Fruit fly (Drosophila melanogaster): Measurements from ENCODE around the gene CG18048.

CG18048 gene

DNA sequence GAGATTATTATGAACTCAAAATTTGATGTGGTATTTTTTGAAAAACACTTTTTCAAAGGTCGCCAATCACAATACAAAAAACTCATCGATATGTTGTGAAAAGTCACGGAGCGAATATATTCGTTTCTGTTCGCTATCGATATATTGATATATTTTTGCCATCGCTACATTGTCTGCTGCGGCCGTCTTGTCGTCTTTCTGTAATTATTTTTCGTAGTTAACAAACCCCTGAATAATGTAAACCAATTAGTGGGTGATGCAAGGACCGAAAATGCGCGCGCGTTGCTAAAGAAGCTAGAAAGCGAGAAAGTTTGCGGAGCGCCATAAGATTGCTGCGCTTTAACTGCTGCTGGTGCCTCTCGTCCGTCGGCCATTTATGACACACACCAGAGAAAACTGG lies 4.8 kb downstream of the CG18048 start, which contains the start of gene Pak:
Gene Pak (plus strand): TSS at position 142 of the 400 bp plus-strand sequence.
- TF ChIP-seq CG7101 (tag; optimal IDR thresholded peaks at IDR 0.05) (no peak), CG12768 (GFP tag; optimal IDR thresholded peaks at IDR 0.05) (no peak), Mnt (GFP tag; optimal IDR thresholded peaks at IDR 0.05) (no peak), toe (GFP tag; optimal IDR thresholded peaks at IDR 0.05) (no peak), tj (GFP tag; optimal IDR thresholded peaks at IDR 0.05) (no peak), CG14711 (tag; optimal IDR thresholded peaks at IDR 0.05) (no peak), cnc (optimal IDR thresholded peaks at IDR 0.05) (no peak)

DNA sequence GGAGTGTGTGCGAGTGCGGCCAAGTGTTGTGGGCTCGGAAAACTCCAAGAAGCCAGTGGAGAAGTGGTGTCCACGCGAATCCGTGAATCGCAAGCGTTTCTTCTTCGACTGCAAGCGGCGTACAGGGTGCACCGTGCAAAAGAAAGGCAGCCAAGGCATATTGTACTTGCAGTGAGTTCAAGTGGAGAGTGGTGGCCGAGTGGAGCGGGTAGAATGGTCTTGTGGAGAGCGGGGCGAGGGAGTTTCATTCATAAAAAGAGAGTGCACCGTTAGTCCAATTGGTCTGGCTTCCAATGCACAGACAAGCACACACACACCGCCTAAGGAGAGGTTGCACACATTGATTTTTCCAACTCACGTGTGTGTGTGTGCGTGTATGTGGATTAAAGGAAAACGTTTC lies 5.3 kb downstream of the CG18048 start:
- TF ChIP-seq Clk (GFP tag; optimal IDR thresholded peaks at IDR 0.05) (no peak), cic (GFP tag; optimal IDR thresholded peaks at IDR 0.05) (peak; percentile 34), pad (GFP tag; optimal IDR thresholded peaks at IDR 0.05) (peak; percentile 92)

DNA sequence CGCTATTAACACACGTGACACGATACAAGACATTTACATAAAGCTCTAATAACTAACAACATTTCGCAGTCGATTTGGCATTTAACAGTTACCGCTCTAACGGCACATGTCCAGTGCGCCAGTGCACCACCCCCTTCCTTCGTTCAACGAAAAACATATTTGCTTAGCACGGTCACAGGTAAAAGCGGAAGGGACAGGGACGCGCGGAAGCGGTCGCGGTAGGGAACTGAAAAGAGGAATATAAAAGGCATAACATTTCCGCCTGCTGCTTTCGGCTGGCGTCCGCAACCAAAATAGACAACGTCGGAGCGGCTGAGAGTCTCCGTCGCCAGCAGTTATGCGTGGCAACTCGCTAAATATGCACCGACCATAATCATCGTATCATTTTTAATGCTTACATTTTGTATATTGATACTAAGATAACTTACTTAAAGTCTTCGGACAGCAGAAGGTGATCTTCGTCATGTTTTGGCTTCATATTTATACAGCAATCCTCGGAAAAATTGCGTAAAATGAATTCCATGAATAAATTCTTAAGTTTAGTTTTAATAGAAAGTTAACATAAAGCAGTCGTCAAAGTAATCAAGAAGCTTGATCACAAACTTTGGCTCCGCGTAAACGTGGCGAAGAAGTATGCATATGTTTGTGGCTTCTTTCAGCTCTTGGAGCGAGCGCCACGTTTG lies 5.9 kb downstream of the CG18048 start:
- TF ChIP-seq CG11617 (GFP tag; optimal IDR thresholded peaks at IDR 0.05) (no peak), bab1 (GFP tag; optimal IDR thresholded peaks at IDR 0.05) (no peak), CG12768 (GFP tag; optimal IDR thresholded peaks at IDR 0.05) (no peak), cnc (optimal IDR thresholded peaks at IDR 0.05) (no peak), CG7101 (tag; optimal IDR thresholded peaks at IDR 0.05) (peak; percentile 12), CG5204 (GFP tag; optimal IDR thresholded peaks at IDR 0.05) (no peak), CG33017 (tag; optimal IDR thresholded peaks at IDR 0.05) (peak; percentile 9), CG1620 (GFP tag; optimal IDR thresholded peaks at IDR 0.05) (no peak), Crg-1 (GFP tag; optimal IDR thresholded peaks at IDR 0.05) (no peak), Mnt (GFP tag; optimal IDR thresholded peaks at IDR 0.05) (no peak), CG7045 (GFP tag; optimal IDR thresholded peaks at IDR 0.05) (no peak), Clk (GFP tag; optimal IDR thresholded peaks at IDR 0.05) (no peak), CG14711 (tag; optimal IDR thresholded peaks at IDR 0.05) (no peak), tj (GFP tag; optimal IDR thresholded peaks at IDR 0.05) (no peak), ovo (GFP tag; optimal IDR thresholded peaks at IDR 0.05) (peak; percentile 38), kay (GFP tag; ENCODE audit: borderline replicate concordance) (no peak), pad (GFP tag; optimal IDR thresholded peaks at IDR 0.05) (no peak), cic (GFP tag; optimal IDR thresholded peaks at IDR 0.05) (no peak)

DNA sequence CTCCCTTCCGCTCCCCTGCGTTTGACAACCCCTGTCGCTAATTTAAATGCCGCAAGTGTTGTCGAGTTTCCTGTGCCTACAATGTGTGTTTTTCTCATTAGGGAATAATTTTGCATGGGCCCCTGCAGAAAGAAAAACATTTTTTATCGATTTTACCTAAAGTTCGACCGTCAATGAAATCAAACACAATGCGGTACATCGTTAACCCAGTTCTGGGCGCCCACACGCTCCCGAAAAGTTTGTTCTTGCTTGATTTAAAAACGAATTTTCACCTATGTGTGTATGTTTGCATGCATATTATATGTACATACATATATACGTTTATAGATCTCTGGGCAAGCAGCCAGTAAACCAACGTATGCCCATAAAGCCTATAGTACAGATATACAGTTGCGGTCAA lies 6.5 kb downstream of the CG18048 start:
- TF ChIP-seq kay (GFP tag; ENCODE audit: borderline replicate concordance), result no peak
- no peak for TF ChIP-seq CG12768 (GFP tag; optimal IDR thresholded peaks at IDR 0.05)
- no peak for TF ChIP-seq CG14711 (tag; optimal IDR thresholded peaks at IDR 0.05)
- TF ChIP-seq CG7045 (GFP tag; optimal IDR thresholded peaks at IDR 0.05), result no peak
- no peak for TF ChIP-seq Hr96 (GFP tag; optimal IDR thresholded peaks at IDR 0.05)
- no peak for TF ChIP-seq Crg-1 (GFP tag; optimal IDR thresholded peaks at IDR 0.05)
- TF ChIP-seq cnc (optimal IDR thresholded peaks at IDR 0.05), result no peak

DNA sequence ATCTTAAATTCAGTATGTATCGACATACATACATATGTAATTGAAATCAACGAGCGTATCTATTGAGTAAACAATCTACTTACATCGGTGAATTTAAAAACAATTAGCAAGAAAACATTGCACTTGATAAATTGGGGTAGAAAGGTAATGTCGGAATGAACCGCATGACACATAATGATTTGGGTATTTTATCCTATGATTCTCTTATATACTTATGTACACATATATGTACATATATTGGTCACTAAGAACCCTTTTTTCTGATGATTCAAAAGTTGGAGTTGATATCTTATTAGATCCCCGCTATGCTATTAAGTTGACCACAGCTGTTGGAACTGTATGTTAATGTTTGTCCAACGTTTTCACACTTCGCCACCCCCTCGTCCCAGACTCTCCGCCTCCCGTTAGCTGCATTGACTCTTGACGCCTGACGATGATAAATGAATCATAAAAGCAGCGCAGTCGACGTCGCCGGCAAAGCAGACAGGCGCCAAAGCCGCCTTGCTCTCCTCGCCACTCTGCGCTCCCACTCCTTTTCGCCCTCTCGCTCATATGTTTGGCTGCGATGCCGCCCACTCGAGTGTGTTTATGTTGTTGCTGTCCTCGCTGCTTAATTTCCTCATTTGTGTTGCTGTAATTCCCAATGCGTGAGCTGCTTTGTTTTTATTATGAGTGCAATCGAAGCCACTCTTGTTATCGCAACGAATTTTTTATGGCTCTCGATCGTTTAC lies 7.1 kb downstream of the CG18048 start:
- peak; percentile 26 for TF ChIP-seq ovo (GFP tag; optimal IDR thresholded peaks at IDR 0.05)
- no peak for TF ChIP-seq Mnt (GFP tag; optimal IDR thresholded peaks at IDR 0.05)
- peak; percentile 11 for TF ChIP-seq pad (GFP tag; optimal IDR thresholded peaks at IDR 0.05)
- TF ChIP-seq CG5204 (GFP tag; optimal IDR thresholded peaks at IDR 0.05), result peak; percentile 35
- TF ChIP-seq kay (GFP tag; ENCODE audit: borderline replicate concordance), result peak; percentile 84

DNA sequence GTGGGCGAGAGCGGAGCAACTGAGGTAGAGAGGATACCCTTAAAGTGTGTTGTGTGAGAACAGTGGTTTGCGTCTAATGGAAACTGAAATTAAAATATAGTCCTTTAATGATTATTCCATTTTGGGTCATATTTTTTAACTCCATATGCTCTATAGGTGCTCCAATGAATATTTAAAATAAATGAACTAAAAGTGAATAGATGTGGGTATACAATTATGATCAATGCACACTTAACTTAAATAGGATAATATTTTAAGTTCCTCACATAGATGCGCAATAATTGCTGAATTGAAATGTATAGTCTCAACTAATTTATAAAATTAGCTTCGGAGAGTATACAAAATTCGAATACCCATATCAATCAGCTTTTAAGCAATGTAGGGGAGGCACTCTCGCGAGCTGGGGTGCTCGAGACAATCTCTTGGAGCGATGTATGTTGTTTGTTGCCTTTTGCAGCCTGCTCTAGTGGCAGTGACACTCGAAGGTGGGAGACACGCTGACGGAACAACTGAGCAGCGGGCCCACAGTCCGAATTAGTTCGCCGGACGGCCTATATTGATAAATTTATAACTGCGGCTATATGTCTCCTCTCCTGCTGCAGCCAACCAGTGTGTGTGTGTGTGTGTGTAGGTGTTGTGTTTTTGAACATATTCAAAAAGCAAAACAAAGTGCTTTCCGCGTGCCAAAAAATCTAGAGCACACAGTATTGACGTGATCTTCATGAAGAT lies 7.9 kb downstream of the CG18048 start:
- TF ChIP-seq CG7045 (GFP tag; optimal IDR thresholded peaks at IDR 0.05) (peak; percentile 70), cic (GFP tag; optimal IDR thresholded peaks at IDR 0.05) (peak; percentile 19), CG33017 (tag; optimal IDR thresholded peaks at IDR 0.05) (peak; percentile 57), CG11617 (GFP tag; optimal IDR thresholded peaks at IDR 0.05) (peak; percentile 72), CG1620 (GFP tag; optimal IDR thresholded peaks at IDR 0.05) (peak; percentile 26), CG12768 (GFP tag; optimal IDR thresholded peaks at IDR 0.05) (peak; percentile 67), ovo (GFP tag; optimal IDR thresholded peaks at IDR 0.05) (peak; percentile 6), cnc (optimal IDR thresholded peaks at IDR 0.05) (no peak), bab1 (GFP tag; optimal IDR thresholded peaks at IDR 0.05) (no peak), pad (GFP tag; optimal IDR thresholded peaks at IDR 0.05) (peak; percentile 60), CG5204 (GFP tag; optimal IDR thresholded peaks at IDR 0.05) (peak; percentile 78), toe (GFP tag; optimal IDR thresholded peaks at IDR 0.05) (peak; percentile 31), CG7101 (tag; optimal IDR thresholded peaks at IDR 0.05) (peak; percentile 69), tj (GFP tag; optimal IDR thresholded peaks at IDR 0.05) (peak; percentile 55), Crg-1 (GFP tag; optimal IDR thresholded peaks at IDR 0.05) (peak; percentile 22), Mnt (GFP tag; optimal IDR thresholded peaks at IDR 0.05) (peak; percentile 30), Clk (GFP tag; optimal IDR thresholded peaks at IDR 0.05) (peak; percentile 16), kay (GFP tag; ENCODE audit: borderline replicate concordance) (peak; percentile 61), Hr96 (GFP tag; optimal IDR thresholded peaks at IDR 0.05) (peak; percentile 61), CG14711 (tag; optimal IDR thresholded peaks at IDR 0.05) (peak; percentile 53)
